Worm (Caenorhabditis elegans): ENCODE results near the gene C16C10.2.

The C16C10.2 gene

ce11 chrIII:4143170-4143569, 35.3 kb downstream of the C16C10.2 start:
- TF ChIP-seq nfyb-1 (GFP tag; IDR thresholded peaks at IDR 0.05) (0 out of 2 replicates have a peak, but pooled peaks have one; percentile 40), lag-1 (GFP tag; IDR thresholded peaks at IDR 0.05) (no peak)

DNA sequence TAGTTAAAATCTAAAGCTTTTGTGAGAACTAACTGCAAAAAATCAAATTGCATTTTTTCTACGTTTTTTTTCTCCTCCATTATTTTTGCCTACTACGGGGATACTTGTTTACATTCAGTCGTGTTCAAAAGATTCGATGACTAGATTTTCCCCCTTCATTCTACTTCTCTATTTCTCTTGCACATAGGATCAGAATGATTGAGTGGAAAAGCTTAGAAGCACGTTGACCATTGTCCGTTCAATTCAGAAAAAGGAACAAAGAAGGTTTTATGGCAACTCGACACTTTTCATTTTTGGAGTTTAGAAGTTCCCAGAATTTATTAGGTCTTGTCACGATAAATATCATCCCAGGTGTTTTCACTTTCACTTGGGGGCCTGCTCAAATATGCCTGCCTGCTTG, 41.3 kb downstream of the C16C10.2 start:
- TF ChIP-seq F57C9.4 (tag; optimal IDR thresholded peaks at IDR 0.05) (no peak), dpl-1 (GFP tag; optimal IDR thresholded peaks at IDR 0.05) (no peak), F23B12.7 (tag; optimal IDR thresholded peaks at IDR 0.05; ENCODE audit: insufficient read depth) (no peak), aptf-2 (GFP tag; conservative IDR thresholded peaks at IDR 0.05) (no peak), F52B5.7 (tag; optimal IDR thresholded peaks at IDR 0.05) (no peak), T07F8.4 (tag; optimal IDR thresholded peaks at IDR 0.05) (no peak), Y56A3A.18 (GFP tag; IDR thresholded peaks at IDR 0.05) (no peak), rec-8 (tag; optimal IDR thresholded peaks at IDR 0.05) (no peak), bed-2 (GFP tag; IDR thresholded peaks at IDR 0.05) (no peak)

ce11 chrIII:4134059-4134458, 44.4 kb downstream of the C16C10.2 start:
- no peak for TF ChIP-seq ztf-22 (GFP tag; optimal IDR thresholded peaks at IDR 0.05)
- TF ChIP-seq aptf-3 (GFP tag; IDR thresholded peaks at IDR 0.05) = no peak
- TF ChIP-seq bed-2 (GFP tag; IDR thresholded peaks at IDR 0.05) = 0 out of 2 replicates have a peak, but pooled peaks have one; percentile 58
- TF ChIP-seq zfh-2 (GFP tag; conservative IDR thresholded peaks at IDR 0.05) = peak; percentile 88
- peak; percentile 58; the same call in 1 of the 2 replicates for TF ChIP-seq egrh-3 (GFP tag; IDR thresholded peaks at IDR 0.05)

DNA sequence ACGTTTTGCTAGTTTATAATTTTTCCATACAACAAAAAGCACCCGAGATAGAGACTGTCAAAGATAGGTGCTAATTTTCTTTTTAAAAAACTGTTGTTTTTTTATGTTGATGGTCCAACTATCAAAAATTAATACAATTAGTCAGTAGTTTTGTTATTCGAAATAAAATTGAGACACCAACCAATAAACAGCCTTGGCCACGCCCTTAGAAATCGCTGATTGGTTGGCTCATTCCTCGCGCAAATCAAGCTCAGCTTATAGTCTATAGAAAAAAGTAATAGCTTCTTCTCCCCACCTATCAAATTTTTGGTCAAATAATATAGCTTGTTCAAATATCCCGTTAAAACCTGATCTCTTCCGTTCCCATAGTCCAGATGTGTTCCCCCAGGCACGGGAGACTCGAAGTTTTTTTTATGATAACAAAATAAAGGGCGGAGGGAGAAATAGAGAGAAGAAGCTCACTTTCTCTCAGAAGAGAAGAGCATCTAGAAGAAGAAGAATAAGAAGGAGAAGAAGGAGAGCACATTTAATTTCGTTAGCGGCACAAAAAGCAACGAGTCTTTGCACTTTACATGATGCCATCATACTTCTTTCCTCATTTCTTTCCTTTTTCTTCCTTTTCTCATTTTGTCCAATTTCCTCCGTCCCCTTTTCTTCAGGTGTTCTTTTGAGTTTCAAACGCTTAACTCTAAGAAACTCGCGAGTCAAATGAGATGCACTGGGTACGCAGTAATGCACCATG, 46.5 kb downstream of the C16C10.2 start:
- TF ChIP-seq nfyb-1 (GFP tag; IDR thresholded peaks at IDR 0.05) (peak; percentile 59), ekl-4 (GFP tag; IDR thresholded peaks at IDR 0.05) (no peak)
